Worm (Caenorhabditis elegans) whole organism, young adult: ENCODE measurements around the gene mua-3.

Source experiments
- B0336.3 ChIP-seq: fragments of 200-800 bp; sonication (Bioruptor generic); IDR thresholded peaks from 2 replicates; pipeline ENCODE4 v1.3.6; 2022; ENCODE audit warnings: missing genetic modification characterization, missing compliant biosample characterization
- D2030.7 ChIP-seq: fragments of 200-800 bp; sonication (Bioruptor generic); IDR thresholded peaks from 2 replicates; pipeline ENCODE4 v1.3.6; 2022; ENCODE audit warnings: missing genetic modification reagents, missing genetic modification characterization, missing compliant biosample characterization
- F10E7.11 ChIP-seq: sonication (generic microtip); optimal IDR thresholded peaks from 2 replicates; lab custom pipeline; 2017; ENCODE audit warnings: mild to moderate bottlenecking, missing genetic modification characterization, moderate library complexity, missing compliant biosample characterization
- F23B12.7 ChIP-seq: sonication (generic microtip); optimal IDR thresholded peaks from 2 replicates; lab custom pipeline; 2017; ENCODE audit warnings: missing genetic modification characterization, mild to moderate bottlenecking, missing compliant biosample characterization, antibody characterized with exemption, moderate library complexity; ENCODE audit not compliant: insufficient read depth
- F52B5.7 ChIP-seq: sonication (generic microtip); optimal IDR thresholded peaks from 2 replicates; lab custom pipeline; 2016; ENCODE audit warnings: mild to moderate bottlenecking, missing genetic modification characterization, missing compliant biosample characterization
- K12H6.12 ChIP-seq: fragments of 200-800 bp; sonication (Bioruptor generic); optimal IDR thresholded peaks from 2 replicates; lab custom pipeline; 2018; ENCODE audit warnings: mild to moderate bottlenecking, missing genetic modification characterization, missing compliant biosample characterization
- T26A5.8 ChIP-seq: sonication (generic microtip); optimal IDR thresholded peaks from 2 replicates; lab custom pipeline; 2016; ENCODE audit warnings: missing genetic modification characterization, missing compliant biosample characterization
- Y79H2A.3 ChIP-seq: fragments of 200-800 bp; sonication (Bioruptor generic); conservative IDR thresholded peaks from 2 replicates; pipeline ENCODE4 v1.3.6; 2022; ENCODE audit warnings: missing genetic modification reagents, missing genetic modification characterization, missing compliant biosample characterization
- aptf-3 ChIP-seq: fragments of 200-800 bp; sonication (Bioruptor generic); IDR thresholded peaks from 2 replicates; pipeline ENCODE4 v1.3.6; 2022; ENCODE audit warnings: missing genetic modification characterization, missing compliant biosample characterization
- attf-3 ChIP-seq: fragments of 200-800 bp; sonication (Bioruptor generic); conservative IDR thresholded peaks from 2 replicates; pipeline ENCODE4 v1.3.6; 2022; ENCODE audit warnings: missing genetic modification reagents, missing genetic modification characterization, missing compliant biosample characterization
- bed-1 ChIP-seq: fragments of 200-800 bp; sonication (Bioruptor generic); IDR thresholded peaks from 2 replicates; pipeline ENCODE4 v1.3.6; 2022; ENCODE audit warnings: missing genetic modification reagents, missing genetic modification characterization, missing compliant biosample characterization
- ceh-100 ChIP-seq: fragments of 200-800 bp; sonication (Bioruptor generic); IDR thresholded peaks from 2 replicates; pipeline ENCODE4 v1.3.6; 2022; ENCODE audit warnings: missing genetic modification reagents, missing genetic modification characterization, missing compliant biosample characterization
- ceh-27 ChIP-seq: fragments of 200-800 bp; sonication (Bioruptor generic); optimal IDR thresholded peaks from 2 replicates; lab custom pipeline; 2018; ENCODE audit warnings: mild to moderate bottlenecking, missing genetic modification characterization, moderate library complexity, missing compliant biosample characterization
- ceh-91 ChIP-seq: fragments of 200-800 bp; sonication (Bioruptor generic); IDR thresholded peaks from 2 replicates; pipeline ENCODE4 v1.3.6; 2022; ENCODE audit warnings: missing genetic modification reagents, missing genetic modification characterization, missing compliant biosample characterization
- chd-7 ChIP-seq: sonication (generic microtip); optimal IDR thresholded peaks from 2 replicates; lab custom pipeline; 2016; ENCODE audit warnings: mild to moderate bottlenecking, missing genetic modification characterization, moderate library complexity, missing compliant biosample characterization
- dox-1 ChIP-seq: fragments of 200-800 bp; sonication (Bioruptor generic); IDR thresholded peaks from 2 replicates; pipeline ENCODE4 v1.3.6; 2022; ENCODE audit warnings: missing genetic modification reagents, missing genetic modification characterization, missing compliant biosample characterization
- egl-44 ChIP-seq: fragments of 200-800 bp; sonication (Bioruptor generic); IDR thresholded peaks from 2 replicates; pipeline ENCODE4 v1.3.6; 2022; ENCODE audit warnings: missing genetic modification reagents, missing genetic modification characterization, missing compliant biosample characterization
- ets-4 ChIP-seq: fragments of 200-800 bp; sonication (Bioruptor generic); optimal IDR thresholded peaks from 2 replicates; lab custom pipeline; 2018; ENCODE audit warnings: mild to moderate bottlenecking, missing genetic modification characterization, missing compliant biosample characterization
- fkh-3 ChIP-seq: sonication (generic microtip); optimal IDR thresholded peaks from 2 replicates; lab custom pipeline; 2016; ENCODE audit warnings: mild to moderate bottlenecking, missing genetic modification characterization, missing compliant biosample characterization
- hmg-20 ChIP-seq: fragments of 200-800 bp; sonication (Bioruptor generic); IDR thresholded peaks from 2 replicates; pipeline ENCODE4 v1.3.6; 2022; ENCODE audit warnings: missing genetic modification reagents, missing genetic modification characterization, missing compliant biosample characterization
- hrde-1 ChIP-seq: sonication (generic microtip); optimal IDR thresholded peaks from 2 replicates; lab custom pipeline; 2016; ENCODE audit warnings: missing genetic modification characterization, mild to moderate bottlenecking, missing compliant biosample characterization, moderate library complexity, missing genotype, missing genetic modification reagents, borderline replicate concordance
- let-526 ChIP-seq: fragments of 200-800 bp; sonication (Bioruptor generic); IDR thresholded peaks from 2 replicates; pipeline ENCODE4 v1.3.6; 2022; ENCODE audit warnings: missing genetic modification reagents, missing genetic modification characterization, missing compliant biosample characterization
- lin-26 ChIP-seq: fragments of 200-800 bp; sonication (Bioruptor generic); IDR thresholded peaks from 2 replicates; pipeline ENCODE4 v1.3.6; 2022; ENCODE audit warnings: missing genetic modification reagents, missing genetic modification characterization, missing compliant biosample characterization
- lin-35 ChIP-seq, 3 experiments: fragments of 150-350 bp in 2 of 3; sonication (generic microtip) in 1 of 3; optimal IDR thresholded peaks; 2 replicates each; lab custom pipeline; 2014 to 2018; ENCODE audit warnings: missing biosample characterization in 3 of 3, missing genetic modification characterization in 3 of 3, missing genetic modification reagents in 3 of 3
- lin-40 ChIP-seq: sonication (generic microtip); optimal IDR thresholded peaks from 2 replicates; lab custom pipeline; 2016; ENCODE audit warnings: missing genetic modification characterization, mild to moderate bottlenecking, missing compliant biosample characterization, missing genotype, missing genetic modification reagents
- lin-54 ChIP-seq: fragments of 200-800 bp; sonication (Bioruptor generic); optimal IDR thresholded peaks from 2 replicates; lab custom pipeline; 2018; ENCODE audit warnings: mild to moderate bottlenecking, missing genetic modification characterization, missing compliant biosample characterization
- lsl-1 ChIP-seq: fragments of 200-800 bp; sonication (Bioruptor generic); optimal IDR thresholded peaks from 2 replicates; lab custom pipeline; 2018; ENCODE audit warnings: mild to moderate bottlenecking, missing genetic modification characterization, moderate library complexity, missing compliant biosample characterization
- madf-10 ChIP-seq: sonication (generic microtip); optimal IDR thresholded peaks from 2 replicates; lab custom pipeline; 2016; ENCODE audit warnings: mild to moderate bottlenecking, missing genetic modification characterization, missing compliant biosample characterization
- madf-3 ChIP-seq: fragments of 200-800 bp; sonication (Bioruptor generic); IDR thresholded peaks from 2 replicates; pipeline ENCODE4 v1.3.6; 2022; ENCODE audit warnings: missing genetic modification reagents, missing genetic modification characterization, missing compliant biosample characterization
- madf-6 ChIP-seq: fragments of 200-800 bp; sonication (Bioruptor generic); IDR thresholded peaks from 2 replicates; pipeline ENCODE4 v1.3.6; 2022; ENCODE audit warnings: missing genetic modification reagents, missing genetic modification characterization, missing compliant biosample characterization
- mcd-1 ChIP-seq: fragments of 200-800 bp; sonication (Bioruptor generic); IDR thresholded peaks from 2 replicates; pipeline ENCODE4 v1.3.6; 2022; ENCODE audit warnings: missing genetic modification reagents, missing genetic modification characterization, missing compliant biosample characterization
- mxl-1 ChIP-seq: sonication (generic microtip); optimal IDR thresholded peaks from 2 replicates; lab custom pipeline; 2016; ENCODE audit warnings: missing genetic modification characterization, missing compliant biosample characterization
- nhr-80 ChIP-seq: sonication (generic microtip); optimal IDR thresholded peaks from 2 replicates; lab custom pipeline; 2016; ENCODE audit warnings: missing genetic modification characterization, missing compliant biosample characterization
- pha-4 ChIP-seq: fragments of 150-350 bp; sonication (generic microtip); optimal IDR thresholded peaks from 2 replicates; lab custom pipeline; 2014; ENCODE audit warnings: missing biosample characterization, missing genetic modification reagents, missing genetic modification characterization
- rec-8 ChIP-seq, 2 experiments: sonication (generic microtip); optimal IDR thresholded peaks; 2 replicates each; lab custom pipeline; 2016; ENCODE audit warnings: mild to moderate bottlenecking in 2 of 2, missing genetic modification characterization in 2 of 2, missing genetic modification reagents in 2 of 2, missing genotype in 2 of 2, missing biosample characterization in 1 of 2, missing compliant biosample characterization in 1 of 2, moderate library complexity in 1 of 2
- snpc-3.4 ChIP-seq: sonication (generic microtip); optimal IDR thresholded peaks from 2 replicates; lab custom pipeline; 2017; ENCODE audit warnings: missing genetic modification characterization, mild to moderate bottlenecking, missing compliant biosample characterization, antibody characterized with exemption, moderate library complexity, missing genotype, missing genetic modification reagents
- snpc-4 ChIP-seq, 5 experiments: fragments of 150-350 bp in 1 of 5; sonication (generic microtip) in 4 of 5; optimal IDR thresholded peaks; 2 replicates each; lab custom pipeline; 2014 to 2018; ENCODE audit warnings: missing genetic modification characterization in 5 of 5, missing biosample characterization in 3 of 5, antibody characterized with exemption in 2 of 5, mild to moderate bottlenecking in 2 of 5, missing compliant biosample characterization in 2 of 5, missing genotype in 2 of 5, moderate library complexity in 2 of 5, missing genetic modification reagents in 1 of 5
- sptf-2 ChIP-seq: fragments of 200-800 bp; sonication (Bioruptor generic); optimal IDR thresholded peaks from 2 replicates; lab custom pipeline; 2018; ENCODE audit warnings: mild to moderate bottlenecking, missing genetic modification characterization, missing compliant biosample characterization
- tbp1 ChIP-seq: fragments of 200-800 bp; sonication (Bioruptor generic); optimal IDR thresholded peaks from 2 replicates; lab custom pipeline; 2018; ENCODE audit warnings: mild to moderate bottlenecking, missing genetic modification characterization, missing compliant biosample characterization
- tbx-9 ChIP-seq: sonication (generic microtip); optimal IDR thresholded peaks from 2 replicates; lab custom pipeline; 2016; ENCODE audit warnings: borderline replicate concordance, missing genetic modification characterization, inconsistent platforms, missing compliant biosample characterization
- unc-130 ChIP-seq: sonication (generic microtip); optimal IDR thresholded peaks from 2 replicates; lab custom pipeline; 2016; ENCODE audit warnings: missing genetic modification reagents, missing genetic modification characterization, missing compliant biosample characterization
- unc-62 ChIP-seq: fragments of 150-350 bp; optimal IDR thresholded peaks from 2 replicates; lab custom pipeline; 2014; ENCODE audit warnings: missing biosample characterization, missing genetic modification reagents, missing genetic modification characterization
- ztf-22 ChIP-seq: fragments of 200-800 bp; sonication (Bioruptor generic); optimal IDR thresholded peaks from 2 replicates; lab custom pipeline; 2018; ENCODE audit warnings: mild to moderate bottlenecking, missing genetic modification characterization, moderate library complexity, missing compliant biosample characterization
- ztf-25 ChIP-seq: fragments of 200-800 bp; sonication (Bioruptor generic); IDR thresholded peaks from 2 replicates; pipeline ENCODE4 v1.3.6; 2022; ENCODE audit warnings: missing genetic modification reagents, missing genetic modification characterization, missing compliant biosample characterization
- ztf-28 ChIP-seq: fragments of 200-800 bp; sonication (Bioruptor generic); IDR thresholded peaks from 2 replicates; pipeline ENCODE4 v1.3.6; 2022; ENCODE audit warnings: missing genetic modification reagents, missing genetic modification characterization, missing compliant biosample characterization

Gene mua-3

ce11 chrIII:10120076-10120831 is 40.2 kb upstream of the mua-3 start, which contains the start of the genes gtf-2H3 and ham-3 (continued):
- TF ChIP-seq F10E7.11 (tag; lab: Kevin White, UChicago) (no peak), madf-10 (no peak), unc-130 (GFP tag; lab: Kevin White, UChicago) (no peak), attf-3 (GFP tag; lab: Robert Waterston, UW) (no peak), rec-8 (tag; optimal IDR thresholded peaks at IDR 0.05; lab: Kevin White, UChicago) (no peak), ceh-91 (GFP tag; lab: Robert Waterston, UW) (peak; percentile 50; the same call in 1 of the 2 replicates), dox-1 (GFP tag; lab: Robert Waterston, UW) (no peak), lin-26 (GFP tag; lab: Robert Waterston, UW) (no peak), ets-4 (no peak), hmg-20 (no peak), D2030.7 (GFP tag; lab: Robert Waterston, UW) (peak; percentile 61), tbx-9 (tag; lab: Kevin White, UChicago) (no peak), tbp1 (no peak), mcd-1 (GFP tag; lab: Robert Waterston, UW) (no peak), ztf-22 (no peak), lin-54 (peak; percentile 15), fkh-3 (tag; lab: Kevin White, UChicago) (no peak), madf-6 (peak; percentile 87), sptf-2 (GFP tag; lab: Kevin White, UChicago) (no peak), F52B5.7 (no peak), let-526 (GFP tag; lab: Robert Waterston, UW) (no peak), aptf-3 (GFP tag; lab: Robert Waterston, UW) (no peak), mxl-1 (tag; lab: Kevin White, UChicago) (no peak), ceh-100 (GFP tag; lab: Robert Waterston, UW) (no peak), snpc-3.4 (peak; percentile 38), unc-62 (GFP tag; lab: Kevin White, UChicago) (no peak), nhr-80 (no peak), hrde-1 (no peak), bed-1 (GFP tag; lab: Robert Waterston, UW) (no peak), lsl-1 (GFP tag; lab: Kevin White, UChicago) (peak; percentile 85), B0336.3 (GFP tag; lab: Robert Waterston, UW) (no peak)

- TF ChIP-seq madf-3 (GFP tag; lab: Robert Waterston, UW) (0 out of 2 replicates have a peak, but pooled peaks have one; percentile 75), dox-1 (GFP tag; lab: Robert Waterston, UW) (peak; percentile 81), ztf-28 (0 out of 2 replicates have a peak, but pooled peaks have one; percentile 64), D2030.7 (GFP tag; lab: Robert Waterston, UW) (peak; percentile 61; the same call in 1 of the 2 replicates), Y79H2A.3 (no peak), pha-4 (tag; lab: Kevin White, UChicago) (no peak), ceh-27 (peak; percentile 47), F52B5.7 (no peak), tbx-9 (tag; lab: Kevin White, UChicago) (no peak), K12H6.12 (peak; percentile 22), snpc-4 (GFP tag; optimal IDR thresholded peaks at IDR 0.05; lab: Kevin White, UChicago) (peak; percentile 19), snpc-4 (tag; optimal IDR thresholded peaks at IDR 0.05; lab: Kevin White, UChicago) (no peak), ceh-91 (GFP tag; lab: Robert Waterston, UW) (peak; percentile 46; the same call in 1 of the 2 replicates), F23B12.7 (no peak), lin-35 (GFP tag; optimal IDR thresholded peaks at IDR 0.05; lab: Kevin White, UChicago) (peak in 1 of 3 experiments; percentile 31), egl-44 (0 out of 2 replicates have a peak, but pooled peaks have one; percentile 16), lin-54 (peak; percentile 15), chd-7 (tag; lab: Kevin White, UChicago) (peak; percentile 6), ztf-25 (GFP tag; lab: Robert Waterston, UW) (0 out of 2 replicates have a peak, but pooled peaks have one; percentile 56), T26A5.8 (no peak), lin-40 (tag; lab: Kevin White, UChicago) (peak; percentile 32)
Measured at ce11 chrIII:10123586-10124233, 36.8 kb upstream of the mua-3 start, which contains the start of gene ttll-4. TSS of gene ttll-4 (plus strand) at chrIII:10124183.
